Worm (Caenorhabditis elegans) whole organism, early embryonic: ENCODE results near the gene fig-1.

ENCODE experiments used
- B0310.2 ChIP-seq: sonication (generic microtip); optimal IDR thresholded peaks from 2 replicates; lab custom pipeline; 2016; ENCODE audit warnings: mild to moderate bottlenecking, missing genetic modification characterization, missing compliant biosample characterization
- F13C5.2 ChIP-seq: sonication (generic microtip); optimal IDR thresholded peaks from 2 replicates; lab custom pipeline; 2017; ENCODE audit warnings: mild to moderate bottlenecking, missing genetic modification characterization, inconsistent platforms, missing compliant biosample characterization
- aly-1 ChIP-seq: sonication (generic microtip); optimal IDR thresholded peaks from 2 replicates; lab custom pipeline; 2016; ENCODE audit warnings: missing genetic modification characterization, missing compliant biosample characterization
- ama-1 ChIP-seq: fragments of 150-350 bp; optimal IDR thresholded peaks from 2 replicates; lab custom pipeline; 2014
- ceh-13 ChIP-seq: fragments of 200-800 bp; sonication (Bioruptor generic); optimal IDR thresholded peaks from 2 replicates; lab custom pipeline; 2018; ENCODE audit warnings: mild to moderate bottlenecking, missing genetic modification characterization, missing compliant biosample characterization
- ceh-36 ChIP-seq: sonication (generic microtip); optimal IDR thresholded peaks from 2 replicates; lab custom pipeline; 2016; ENCODE audit warnings: missing genetic modification characterization, inconsistent platforms, missing compliant biosample characterization
- ets-7 ChIP-seq: sonication (generic microtip); optimal IDR thresholded peaks from 2 replicates; lab custom pipeline; 2016; ENCODE audit warnings: missing genotype, missing genetic modification characterization, missing compliant biosample characterization
- flt-1 ChIP-seq: fragments of 200-800 bp; sonication (Bioruptor generic); IDR thresholded peaks from 2 replicates; pipeline ENCODE4 v1.3.6; 2022; ENCODE audit warnings: missing genetic modification characterization, missing compliant biosample characterization
- hmg-4 ChIP-seq: fragments of 200-800 bp; sonication (Bioruptor generic); optimal IDR thresholded peaks from 2 replicates; lab custom pipeline; 2018; ENCODE audit warnings: mild to moderate bottlenecking, missing genetic modification characterization, missing compliant biosample characterization
- hnd-1 ChIP-seq: sonication (generic microtip); optimal IDR thresholded peaks from 2 replicates; lab custom pipeline; 2016; ENCODE audit warnings: missing genetic modification characterization, missing compliant biosample characterization
- pes-1 ChIP-seq: fragments of 200-800 bp; sonication (Bioruptor generic); IDR thresholded peaks from 2 replicates; pipeline ENCODE4 v1.3.6; 2022; ENCODE audit warnings: missing genetic modification reagents, missing genetic modification characterization, missing compliant biosample characterization
- sea-1 ChIP-seq: fragments of 200-800 bp; sonication (Bioruptor generic); conservative IDR thresholded peaks from 2 replicates; pipeline ENCODE4 v1.3.6; 2022; ENCODE audit warnings: missing genetic modification characterization, missing compliant biosample characterization
- tbx-37 ChIP-seq: fragments of 200-800 bp; sonication (Bioruptor generic); conservative IDR thresholded peaks from 2 replicates; pipeline ENCODE4 v1.3.6; 2022; ENCODE audit warnings: missing genetic modification reagents, missing genetic modification characterization, missing compliant biosample characterization
- tra-4 ChIP-seq: sonication (generic microtip); optimal IDR thresholded peaks from 2 replicates; lab custom pipeline; 2017; ENCODE audit warnings: missing genetic modification characterization, missing compliant biosample characterization

DNA sequence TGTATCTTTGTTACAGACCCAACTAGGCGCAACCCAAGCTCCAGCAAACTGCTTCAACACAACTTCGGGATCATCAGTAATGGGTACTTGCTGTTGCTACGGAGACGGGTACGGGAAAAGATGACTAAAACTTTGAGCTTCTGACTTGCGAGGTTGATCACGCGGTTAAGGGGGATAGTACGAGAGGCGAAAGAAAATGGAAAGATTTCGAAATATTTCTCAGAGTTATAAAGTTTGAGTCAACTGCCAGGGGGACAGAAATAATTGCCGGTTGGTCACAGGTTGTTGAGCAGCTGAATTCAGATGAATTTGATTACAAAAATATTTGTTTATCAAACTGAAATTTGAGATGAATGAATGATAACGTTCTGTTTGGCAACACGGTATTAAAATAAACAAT is 55.4 kb downstream of the fig-1 start:
- TF ChIP-seq B0310.2 (tag; lab: Kevin White, UChicago) (no peak), F13C5.2 (no peak), ama-1 (lab: Kevin White, UChicago) (no peak), flt-1 (GFP tag; lab: Robert Waterston, UW) (no peak), tra-4 (tag; lab: Kevin White, UChicago) (no peak), tbx-37 (GFP tag; lab: Robert Waterston, UW) (no peak), ceh-36 (no peak), sea-1 (GFP tag; lab: Robert Waterston, UW) (no peak), ets-7 (no peak), aly-1 (tag; lab: Kevin White, UChicago) (no peak), ceh-13 (GFP tag; lab: Kevin White, UChicago) (no peak), pes-1 (GFP tag; lab: Robert Waterston, UW) (no peak), hmg-4 (no peak), hnd-1 (tag; lab: Kevin White, UChicago) (no peak)
